Fruit fly (Drosophila melanogaster) whole organism, embryonic: Measurements from ENCODE around the gene kat80.
A peak's percentile ranks its signal among the peaks of the same experiment; 100 is the strongest.

ENCODE experiments used
- ATbp ChIP-seq: fragments of 200-800 bp; sonication (Bioruptor generic); optimal IDR thresholded peaks from 2 replicates; lab custom pipeline; 2017; ENCODE audit warnings: missing biosample characterization, mild to moderate bottlenecking, missing genetic modification characterization, missing genetic modification reagents
- Atf3 ChIP-seq: fragments of 200-800 bp; sonication (Bioruptor generic); optimal IDR thresholded peaks from 3 replicates; lab custom pipeline; 2016; ENCODE audit warnings: missing biosample characterization, missing genetic modification characterization
- Atf6 ChIP-seq: fragments of 200-800 bp; sonication (Bioruptor generic); IDR thresholded peaks from 2 replicates; pipeline ENCODE4 v1.3.6; 2022; ENCODE audit warnings: missing biosample characterization, missing genetic modification characterization
- Bgb ChIP-seq: fragments of 200-800 bp; sonication (Bioruptor generic); IDR thresholded peaks from 2 replicates; pipeline ENCODE4 v1.3.6; 2022; ENCODE audit warnings: missing biosample characterization, missing genetic modification characterization; ENCODE audit not compliant: partially characterized antibody
- CG11085 ChIP-seq: fragments of 200-800 bp; sonication (Bioruptor generic); IDR thresholded peaks from 2 replicates; pipeline ENCODE4 v1.3.6; 2022; ENCODE audit warnings: missing biosample characterization, missing genetic modification characterization
- CG11456 ChIP-seq: fragments of 200-800 bp; sonication (Bioruptor generic); IDR thresholded peaks from 3 replicates; pipeline ENCODE4 v1.3.6; 2022; ENCODE audit warnings: missing biosample characterization, missing genetic modification characterization
- CG11696 ChIP-seq: fragments of 200-800 bp; sonication (Bioruptor generic); IDR thresholded peaks from 2 replicates; pipeline ENCODE4 v1.3.6; 2022; ENCODE audit warnings: missing biosample characterization, missing genetic modification characterization
- CG12071 ChIP-seq: fragments of 200-800 bp; sonication (Bioruptor generic); optimal IDR thresholded peaks from 3 replicates; lab custom pipeline; 2018; ENCODE audit warnings: missing biosample characterization, mild to moderate bottlenecking, missing genetic modification characterization
- CG14441 ChIP-seq: fragments of 200-800 bp; sonication (Bioruptor generic); IDR thresholded peaks from 2 replicates; pipeline ENCODE4 v1.3.6; 2022; ENCODE audit warnings: missing biosample characterization, missing genetic modification characterization
- CG1602 ChIP-seq: fragments of 200-800 bp; sonication (Bioruptor generic); optimal IDR thresholded peaks from 3 replicates; lab custom pipeline; 2016; ENCODE audit warnings: missing biosample characterization, missing genetic modification characterization
- CG16779 ChIP-seq: fragments of 200-800 bp; sonication (Bioruptor generic); IDR thresholded peaks from 2 replicates; pipeline ENCODE4 v1.3.6; 2022; ENCODE audit warnings: missing biosample characterization, missing genetic modification characterization
- CG2712 ChIP-seq: fragments of 200-800 bp; optimal IDR thresholded peaks from 3 replicates; lab custom pipeline; 2019; ENCODE audit warnings: missing biosample characterization, mild to moderate bottlenecking, missing genetic modification characterization, moderate library complexity
- CG32532 ChIP-seq: fragments of 200-800 bp; sonication (Bioruptor generic); IDR thresholded peaks from 2 replicates; pipeline ENCODE4 v1.3.6; 2022; ENCODE audit warnings: missing biosample characterization, missing genetic modification characterization
- CG7745 ChIP-seq: fragments of 200-800 bp; sonication (Bioruptor generic); optimal IDR thresholded peaks from 2 replicates; lab custom pipeline; 2018; ENCODE audit warnings: missing biosample characterization, mild to moderate bottlenecking, missing genetic modification characterization, moderate library complexity
- CG7963 ChIP-seq: fragments of 200-800 bp; sonication (Bioruptor generic); IDR thresholded peaks from 3 replicates; pipeline ENCODE4 v1.3.6; 2022; ENCODE audit warnings: missing biosample characterization, missing genetic modification characterization; ENCODE audit not compliant: partially characterized antibody
- CG7987 ChIP-seq: fragments of 200-800 bp; sonication (Bioruptor generic); optimal IDR thresholded peaks from 2 replicates; lab custom pipeline; 2018; ENCODE audit warnings: missing biosample characterization, mild to moderate bottlenecking, missing genetic modification characterization, moderate library complexity
- CG8765 ChIP-seq: fragments of 200-800 bp; sonication (Bioruptor generic); IDR thresholded peaks from 2 replicates; pipeline ENCODE4 v1.3.6; 2022; ENCODE audit warnings: missing biosample characterization, missing genetic modification characterization
- CG8944 ChIP-seq: fragments of 200-800 bp; sonication (Bioruptor generic); optimal IDR thresholded peaks from 3 replicates; lab custom pipeline; 2016; ENCODE audit warnings: missing biosample characterization, missing genetic modification characterization
- CG9437 ChIP-seq: fragments of 200-800 bp; sonication (Bioruptor generic); optimal IDR thresholded peaks from 2 replicates; lab custom pipeline; 2018; ENCODE audit warnings: missing biosample characterization, mild to moderate bottlenecking, missing genetic modification characterization
- CrebB ChIP-seq: fragments of 200-800 bp; sonication (Bioruptor generic); optimal IDR thresholded peaks from 3 replicates; lab custom pipeline; 2018; ENCODE audit warnings: missing biosample characterization, mild to moderate bottlenecking, missing genetic modification characterization
- D19B ChIP-seq: fragments of 200-800 bp; sonication (Bioruptor generic); optimal IDR thresholded peaks from 2 replicates; lab custom pipeline; 2017; ENCODE audit warnings: missing biosample characterization, mild to moderate bottlenecking, missing genetic modification characterization
- Dll ChIP-seq: fragments of 200-800 bp; sonication (Bioruptor generic); IDR thresholded peaks from 4 replicates; pipeline ENCODE4 v1.3.6; 2022; ENCODE audit warnings: missing biosample characterization, missing genetic modification characterization; ENCODE audit not compliant: partially characterized antibody
- H2.0 ChIP-seq: fragments of 200-800 bp; sonication (Bioruptor generic); IDR thresholded peaks from 2 replicates; pipeline ENCODE4 v1.3.6; 2022; ENCODE audit warnings: missing biosample characterization, missing genetic modification characterization
- HLH4C ChIP-seq: fragments of 200-800 bp; sonication (Bioruptor generic); IDR thresholded peaks from 3 replicates; pipeline ENCODE4 v1.3.6; 2022; ENCODE audit warnings: missing biosample characterization, missing genetic modification characterization; ENCODE audit not compliant: partially characterized antibody
- Hr51 ChIP-seq, 2 experiments: fragments of 200-800 bp; sonication (Bioruptor generic); optimal IDR thresholded peaks; 2 replicates in 1 of 2; 3 replicates in 1 of 2; lab custom pipeline; 2016 to 2018; ENCODE audit warnings: missing biosample characterization in 2 of 2, missing genetic modification characterization in 2 of 2, mild to moderate bottlenecking in 1 of 2, moderate library complexity in 1 of 2
- Hsf ChIP-seq: fragments of 200-800 bp; sonication (Bioruptor generic); optimal IDR thresholded peaks from 3 replicates; lab custom pipeline; 2016; ENCODE audit warnings: missing biosample characterization, missing genetic modification characterization
- Kr ChIP-seq: fragments of 200-800 bp; sonication (Bioruptor generic); optimal IDR thresholded peaks from 2 replicates; lab custom pipeline; 2017; ENCODE audit warnings: missing biosample characterization, mild to moderate bottlenecking, missing genetic modification characterization
- Rfx ChIP-seq: fragments of 200-800 bp; sonication (Bioruptor generic); IDR thresholded peaks from 2 replicates; pipeline ENCODE4 v1.3.6; 2022; ENCODE audit warnings: missing biosample characterization, missing genetic modification characterization
- Side ChIP-seq: fragments of 200-800 bp; sonication (Bioruptor generic); optimal IDR thresholded peaks from 2 replicates; lab custom pipeline; 2016; ENCODE audit warnings: missing biosample characterization, missing genetic modification characterization
- Trl ChIP-seq, 3 experiments: fragments of >200 bp in 2 of 3; fragments of 200-800 bp in 1 of 3; sonication (Bioruptor generic) in 1 of 3; optimal IDR thresholded peaks; 2 replicates in 1 of 3; 3 replicates in 2 of 3; lab custom pipeline; 2016 to 2017; ENCODE audit warnings: missing biosample characterization in 1 of 3, missing genetic modification characterization in 1 of 3
- Vsx1 ChIP-seq: fragments of 200-800 bp; sonication (Bioruptor generic); optimal IDR thresholded peaks from 2 replicates; lab custom pipeline; 2017; ENCODE audit warnings: missing biosample characterization, mild to moderate bottlenecking, missing genetic modification characterization, missing genetic modification reagents
- ato ChIP-seq: fragments of 200-800 bp; sonication (Bioruptor generic); IDR thresholded peaks from 2 replicates; pipeline ENCODE4 v1.3.6; 2022; ENCODE audit warnings: missing biosample characterization, missing genetic modification characterization; ENCODE audit not compliant: partially characterized antibody
- caup ChIP-seq: fragments of 200-800 bp; sonication (Bioruptor generic); optimal IDR thresholded peaks from 3 replicates; lab custom pipeline; 2017; ENCODE audit warnings: missing biosample characterization, mild to moderate bottlenecking, missing genetic modification characterization, moderate library complexity; ENCODE audit not compliant: severe bottlenecking
- dmrt11E ChIP-seq: fragments of 200-800 bp; sonication (Bioruptor generic); optimal IDR thresholded peaks from 3 replicates; lab custom pipeline; 2018; ENCODE audit warnings: missing biosample characterization, mild to moderate bottlenecking, missing genetic modification characterization, moderate library complexity
- eve ChIP-seq, 2 experiments: fragments of >200 bp; optimal IDR thresholded peaks; 2 replicates each; lab custom pipeline; 2017; ENCODE audit warnings: missing biosample characterization in 2 of 2, missing genetic modification characterization in 2 of 2
- grn ChIP-seq: fragments of 200-800 bp; sonication (Bioruptor generic); optimal IDR thresholded peaks from 3 replicates; lab custom pipeline; 2017; ENCODE audit warnings: missing biosample characterization, missing genetic modification characterization
- gsb ChIP-seq: fragments of 200-800 bp; sonication (Bioruptor generic); IDR thresholded peaks from 2 replicates; pipeline ENCODE4 v1.3.6; 2022; ENCODE audit warnings: missing biosample characterization, missing genetic modification characterization
- hb ChIP-seq: fragments of 200-800 bp; sonication (Bioruptor generic); IDR thresholded peaks from 3 replicates; pipeline ENCODE4 v1.3.6; 2022; ENCODE audit warnings: missing biosample characterization, missing genetic modification characterization; ENCODE audit not compliant: partially characterized antibody
- ind ChIP-seq: fragments of 200-800 bp; sonication (Bioruptor generic); optimal IDR thresholded peaks from 3 replicates; lab custom pipeline; 2016; ENCODE audit warnings: missing biosample characterization, missing genetic modification characterization
- jigr1 ChIP-seq: fragments of 200-800 bp; sonication (Bioruptor generic); IDR thresholded peaks from 3 replicates; pipeline ENCODE4 v1.3.6; 2022; ENCODE audit warnings: missing biosample characterization, missing genetic modification characterization
- mam ChIP-seq: fragments of 200-800 bp; sonication (Bioruptor generic); optimal IDR thresholded peaks from 3 replicates; lab custom pipeline; 2016; ENCODE audit warnings: missing biosample characterization, missing genetic modification characterization
- pum ChIP-seq: fragments of 200-800 bp; sonication (Bioruptor generic); optimal IDR thresholded peaks from 2 replicates; lab custom pipeline; 2016; ENCODE audit warnings: missing biosample characterization, missing genetic modification characterization
- scrt ChIP-seq: fragments of 200-800 bp; sonication (Bioruptor generic); optimal IDR thresholded peaks from 2 replicates; lab custom pipeline; 2018; ENCODE audit warnings: missing biosample characterization, mild to moderate bottlenecking, missing genetic modification characterization, moderate library complexity
- sd ChIP-seq: fragments of 200-800 bp; sonication (Bioruptor generic); optimal IDR thresholded peaks from 3 replicates; lab custom pipeline; 2018; ENCODE audit warnings: missing biosample characterization, mild to moderate bottlenecking, missing genetic modification characterization, moderate library complexity
- sens ChIP-seq: fragments of 200-800 bp; sonication (Bioruptor generic); peaks from one replicate; lab custom pipeline; 2016; ENCODE audit warnings: missing biosample characterization, missing genetic modification characterization
- sna ChIP-seq: fragments of 200-800 bp; sonication (Bioruptor generic); IDR thresholded peaks from 2 replicates; pipeline ENCODE4 v1.3.6; 2022; ENCODE audit warnings: missing biosample characterization, missing genetic modification characterization; ENCODE audit not compliant: partially characterized antibody
- trem ChIP-seq: fragments of 200-800 bp; optimal IDR thresholded peaks from 3 replicates; lab custom pipeline; 2019; ENCODE audit warnings: missing biosample characterization, mild to moderate bottlenecking, missing genetic modification characterization, moderate library complexity
- usp ChIP-seq: fragments of >200 bp; optimal IDR thresholded peaks from 2 replicates; lab custom pipeline; 2017; ENCODE audit warnings: missing biosample characterization, missing genetic modification characterization
- vvl ChIP-seq: fragments of 200-800 bp; sonication (Bioruptor generic); IDR thresholded peaks from 2 replicates; pipeline ENCODE4 v1.3.6; 2022; ENCODE audit warnings: missing biosample characterization, missing genetic modification characterization
- zen ChIP-seq: fragments of 200-800 bp; sonication (Bioruptor generic); optimal IDR thresholded peaks from 3 replicates; lab custom pipeline; 2018; ENCODE audit warnings: missing biosample characterization, mild to moderate bottlenecking, missing genetic modification characterization, moderate library complexity

Gene kat80

DNA sequence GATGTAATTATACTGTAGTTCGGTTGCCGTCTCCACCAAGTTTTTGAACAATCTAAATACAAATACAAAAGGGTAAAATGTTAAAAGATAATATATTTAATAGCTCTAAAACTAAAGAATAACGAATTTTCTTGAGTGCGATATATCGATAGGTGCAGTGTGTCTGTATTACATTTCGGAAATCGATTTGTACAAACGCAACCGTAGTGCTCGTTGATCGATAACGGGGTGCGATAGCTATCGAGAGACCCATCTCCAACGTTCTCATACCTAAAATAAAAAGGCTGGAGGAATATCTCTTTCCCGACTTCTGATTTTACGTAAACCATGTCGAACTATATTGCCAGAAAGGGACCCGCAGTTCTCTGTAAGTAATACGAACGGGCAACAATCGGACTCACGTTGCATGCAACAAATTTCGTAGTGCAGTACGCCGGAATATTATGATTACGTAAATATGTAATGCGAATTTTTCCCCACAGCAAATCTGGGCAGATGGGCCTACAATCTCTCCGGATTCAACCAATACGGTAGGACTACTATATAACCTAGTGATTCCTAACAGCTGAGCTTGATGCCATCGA lies 10.2 kb upstream of the kat80 start, which contains the start of gene UQCR-14 (continued):
- TF ChIP-seq sd (peak; percentile 34), CG32532 (GFP tag; lab: Robert Waterston, UW) (peak; percentile 53), caup (GFP tag; lab: Kevin White, UChicago) (peak; percentile 17), CG2712 (tag; lab: Kevin White, UChicago) (peak; percentile 62), eve (GFP tag; optimal IDR thresholded peaks at IDR 0.05; lab: Kevin White, UChicago) (no peak), gsb (GFP tag; lab: Robert Waterston, UW) (no peak), CG11696 (no peak), mam (GFP tag; lab: Kevin White, UChicago) (peak; percentile 43), ind (GFP tag; lab: Kevin White, UChicago) (no peak), Atf6 (GFP tag; lab: Robert Waterston, UW) (no peak), hb (peak; percentile 97), CG7963 (peak; percentile 96), usp (no peak), ato (GFP tag; lab: Robert Waterston, UW) (peak; percentile 96), CG1602 (GFP tag; lab: Kevin White, UChicago) (no peak), CG7745 (tag; lab: Kevin White, UChicago) (no peak), pum (no peak), HLH4C (GFP tag; lab: Robert Waterston, UW) (peak; percentile 96), Atf3 (GFP tag; lab: Kevin White, UChicago) (no peak), zen (tag; lab: Kevin White, UChicago) (peak; percentile 5), CG12071 (GFP tag; lab: Kevin White, UChicago) (no peak), CG16779 (no peak), Dll (peak; percentile 94), Hsf (GFP tag; lab: Kevin White, UChicago) (peak; percentile 34), trem (tag; lab: Kevin White, UChicago) (peak; percentile 71), CG8765 (GFP tag; lab: Robert Waterston, UW) (no peak), scrt (GFP tag; lab: Kevin White, UChicago) (no peak), sna (GFP tag; lab: Robert Waterston, UW) (peak; percentile 92), CrebB (no peak), Side (GFP tag; lab: Kevin White, UChicago) (no peak), grn (peak; percentile 7), ATbp (GFP tag; lab: Kevin White, UChicago) (no peak), H2.0 (no peak), CG11456 (GFP tag; lab: Robert Waterston, UW) (peak; percentile 49; the same call in 1 of the 3 replicates), Bgb (GFP tag; lab: Robert Waterston, UW) (peak; percentile 99), Rfx (GFP tag; lab: Robert Waterston, UW) (peak; percentile 61), CG14441 (no peak), CG8944 (GFP tag; lab: Kevin White, UChicago) (no peak), D19B (no peak), jigr1 (GFP tag; lab: Robert Waterston, UW) (no peak), Kr (no peak), sens (GFP tag; lab: Kevin White, UChicago) (peak; percentile 90), Hr51 (GFP tag; optimal IDR thresholded peaks at IDR 0.05; lab: Kevin White, UChicago) (no peak), CG9437 (GFP tag; lab: Kevin White, UChicago) (peak; percentile 32), CG7987 (GFP tag; lab: Kevin White, UChicago) (peak; percentile 3), Trl (optimal IDR thresholded peaks at IDR 0.05; lab: Kevin White, UChicago) (no peak), Trl (GFP tag; optimal IDR thresholded peaks at IDR 0.05; lab: Kevin White, UChicago) (no peak), dmrt11E (tag; lab: Kevin White, UChicago) (no peak), vvl (GFP tag; lab: Robert Waterston, UW) (peak; percentile 39), CG11085 (GFP tag; lab: Robert Waterston, UW) (no peak), Vsx1 (no peak)
